Worm (Caenorhabditis elegans) whole organism, mixed stage, embryonic: ENCODE data around the gene C30B5.17.

Experiments used
- M03D4.4 ChIP-seq: sonication (generic microtip); optimal IDR thresholded peaks from 2 replicates; lab custom pipeline; 2017; ENCODE audit warnings: mild to moderate bottlenecking, missing genetic modification characterization, missing compliant biosample characterization
- bed-3 ChIP-seq: fragments of 200-800 bp; sonication (Bioruptor generic); optimal IDR thresholded peaks from 3 replicates; lab custom pipeline; 2018; ENCODE audit warnings: mild to moderate bottlenecking, missing genetic modification characterization, moderate library complexity, missing compliant biosample characterization
- blmp-1 ChIP-seq: fragments of 150-350 bp; optimal IDR thresholded peaks from 2 replicates; lab custom pipeline; 2014; ENCODE audit warnings: missing biosample characterization, missing genetic modification characterization
- ceh-43 ChIP-seq: fragments of 200-800 bp; sonication (Bioruptor generic); optimal IDR thresholded peaks from 2 replicates; lab custom pipeline; 2018; ENCODE audit warnings: mild to moderate bottlenecking, missing genetic modification characterization, moderate library complexity, missing compliant biosample characterization
- ceh-83 ChIP-seq: fragments of 200-800 bp; sonication (Bioruptor generic); optimal IDR thresholded peaks from 2 replicates; lab custom pipeline; 2018; ENCODE audit warnings: mild to moderate bottlenecking, missing genetic modification characterization, missing compliant biosample characterization
- ces-1 ChIP-seq: fragments of 150-350 bp; optimal IDR thresholded peaks from 2 replicates; lab custom pipeline; 2014; ENCODE audit warnings: missing biosample characterization, missing genetic modification reagents, missing genetic modification characterization
- cnd-1 ChIP-seq: fragments of 200-800 bp; sonication (Bioruptor generic); optimal IDR thresholded peaks from 2 replicates; lab custom pipeline; 2018; ENCODE audit warnings: mild to moderate bottlenecking, missing genetic modification characterization, missing compliant biosample characterization
- drap-1 ChIP-seq: fragments of 200-800 bp; sonication (Bioruptor generic); optimal IDR thresholded peaks from 3 replicates; lab custom pipeline; 2018; ENCODE audit warnings: mild to moderate bottlenecking, missing genetic modification characterization, missing compliant biosample characterization
- elt-1 ChIP-seq: sonication (generic microtip); optimal IDR thresholded peaks from 2 replicates; lab custom pipeline; 2017; ENCODE audit warnings: missing genetic modification characterization, mild to moderate bottlenecking, missing compliant biosample characterization, antibody characterized with exemption, moderate library complexity, borderline replicate concordance; ENCODE audit not compliant: insufficient read depth
- elt-3 ChIP-seq: fragments of 150-350 bp; optimal IDR thresholded peaks from 2 replicates; lab custom pipeline; 2014; ENCODE audit warnings: missing biosample characterization, missing genetic modification characterization
- flh-1 ChIP-seq: fragments of 200-800 bp; sonication (Bioruptor generic); optimal IDR thresholded peaks from 2 replicates; lab custom pipeline; 2018; ENCODE audit warnings: mild to moderate bottlenecking, missing genetic modification characterization, moderate library complexity, missing compliant biosample characterization
- ham-2 ChIP-seq: fragments of 200-800 bp; sonication (Bioruptor generic); optimal IDR thresholded peaks from 2 replicates; lab custom pipeline; 2018; ENCODE audit warnings: mild to moderate bottlenecking, missing genetic modification characterization, missing compliant biosample characterization
- hlh-1 ChIP-seq: fragments of 150-350 bp; optimal IDR thresholded peaks from 2 replicates; lab custom pipeline; 2014; ENCODE audit warnings: missing biosample characterization, missing genetic modification reagents, missing genetic modification characterization
- lin-13 ChIP-seq: fragments of 150-350 bp; optimal IDR thresholded peaks from 2 replicates; lab custom pipeline; 2014; ENCODE audit warnings: missing biosample characterization, missing genetic modification characterization
- lin-32 ChIP-seq: fragments of 200-800 bp; sonication (Bioruptor generic); optimal IDR thresholded peaks from 2 replicates; lab custom pipeline; 2018; ENCODE audit warnings: mild to moderate bottlenecking, missing genetic modification characterization, missing compliant biosample characterization
- lsy-2 ChIP-seq: fragments of 150-350 bp; optimal IDR thresholded peaks from 2 replicates; lab custom pipeline; 2014; ENCODE audit warnings: missing biosample characterization, missing genetic modification characterization
- mab-5 ChIP-seq: fragments of 150-350 bp; optimal IDR thresholded peaks from 2 replicates; lab custom pipeline; 2014; ENCODE audit warnings: missing biosample characterization, missing genetic modification characterization
- mls-2 ChIP-seq: sonication (generic microtip); optimal IDR thresholded peaks from 2 replicates; lab custom pipeline; 2016; ENCODE audit warnings: mild to moderate bottlenecking, missing genetic modification characterization, moderate library complexity, missing compliant biosample characterization
- nhr-12 ChIP-seq: fragments of 150-350 bp; optimal IDR thresholded peaks from 2 replicates; lab custom pipeline; 2014; ENCODE audit warnings: missing biosample characterization, missing genetic modification characterization
- nhr-2 ChIP-seq: fragments of 150-350 bp; optimal IDR thresholded peaks from 2 replicates; lab custom pipeline; 2014; ENCODE audit warnings: missing biosample characterization, missing genetic modification characterization
- nhr-237 ChIP-seq: fragments of 150-350 bp; optimal IDR thresholded peaks from 2 replicates; lab custom pipeline; 2014; ENCODE audit warnings: missing biosample characterization, missing genetic modification characterization
- nhr-28 ChIP-seq: fragments of 150-350 bp; optimal IDR thresholded peaks from 2 replicates; lab custom pipeline; 2014; ENCODE audit warnings: missing biosample characterization, missing genetic modification characterization
- pha-4 ChIP-seq: fragments of 150-350 bp; optimal IDR thresholded peaks from 2 replicates; lab custom pipeline; 2018; ENCODE audit warnings: missing biosample characterization, missing genetic modification reagents, missing genetic modification characterization
- sem-2 ChIP-seq: fragments of 200-800 bp; sonication (Bioruptor generic); optimal IDR thresholded peaks from 2 replicates; lab custom pipeline; 2018; ENCODE audit warnings: mild to moderate bottlenecking, missing genetic modification characterization, missing compliant biosample characterization
- sptf-1 ChIP-seq: sonication (generic microtip); optimal IDR thresholded peaks from 2 replicates; lab custom pipeline; 2017; ENCODE audit warnings: mild to moderate bottlenecking, missing genetic modification characterization, moderate library complexity, missing compliant biosample characterization
- tbx-8 ChIP-seq: fragments of 200-800 bp; sonication (Bioruptor generic); optimal IDR thresholded peaks from 2 replicates; lab custom pipeline; 2018; ENCODE audit warnings: mild to moderate bottlenecking, missing genetic modification characterization, moderate library complexity, missing compliant biosample characterization
- unc-120 ChIP-seq: sonication (generic microtip); optimal IDR thresholded peaks from 2 replicates; lab custom pipeline; 2017; ENCODE audit warnings: missing genetic modification characterization, missing compliant biosample characterization; ENCODE audit not compliant: poor library complexity, severe bottlenecking
- unc-39 ChIP-seq: fragments of 150-350 bp; optimal IDR thresholded peaks from 2 replicates; lab custom pipeline; 2014; ENCODE audit warnings: missing biosample characterization, missing genetic modification characterization
- unc-62 ChIP-seq: fragments of 150-350 bp; optimal IDR thresholded peaks from 2 replicates; lab custom pipeline; 2014; ENCODE audit warnings: missing biosample characterization, missing genetic modification reagents, missing genetic modification characterization
- zip-8 ChIP-seq: fragments of 150-350 bp; optimal IDR thresholded peaks from 2 replicates; lab custom pipeline; 2014; ENCODE audit warnings: missing biosample characterization, missing genetic modification characterization
- ztf-11 ChIP-seq: fragments of 150-350 bp; optimal IDR thresholded peaks from 2 replicates; lab custom pipeline; 2014; ENCODE audit warnings: missing biosample characterization, missing genetic modification characterization

The C30B5.17 gene

DNA sequence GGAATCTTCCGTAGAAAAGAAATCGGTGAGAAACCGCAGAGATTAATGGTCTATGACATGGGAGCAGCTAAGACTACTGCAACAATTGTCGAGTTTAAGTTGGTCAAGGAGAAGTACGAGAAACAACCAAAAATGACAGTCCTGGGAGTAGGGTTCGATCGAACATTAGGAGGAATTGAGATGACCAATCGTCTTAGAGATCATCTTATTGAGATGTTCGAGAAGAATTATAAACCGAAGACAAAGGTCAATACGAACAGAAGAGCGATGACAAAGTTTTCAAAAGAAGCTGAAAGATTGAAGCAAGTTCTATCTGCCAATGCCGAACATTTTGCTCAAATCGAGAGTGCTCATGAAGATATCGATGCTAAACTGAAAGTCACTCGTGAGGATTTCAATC lies 45.2 kb upstream of the C30B5.17 start:
- TF ChIP-seq nhr-12 (tag; lab: Kevin White, UChicago) (no peak), elt-3 (no peak), ham-2 (no peak), nhr-28 (tag; lab: Kevin White, UChicago) (no peak), lsy-2 (tag; lab: Kevin White, UChicago) (no peak), unc-39 (tag; lab: Kevin White, UChicago) (no peak), ceh-83 (no peak), ztf-11 (no peak), blmp-1 (tag; lab: Kevin White, UChicago) (no peak), mab-5 (tag; lab: Kevin White, UChicago) (no peak), ceh-43 (GFP tag; lab: Kevin White, UChicago) (no peak), bed-3 (GFP tag; lab: Kevin White, UChicago) (no peak)

DNA sequence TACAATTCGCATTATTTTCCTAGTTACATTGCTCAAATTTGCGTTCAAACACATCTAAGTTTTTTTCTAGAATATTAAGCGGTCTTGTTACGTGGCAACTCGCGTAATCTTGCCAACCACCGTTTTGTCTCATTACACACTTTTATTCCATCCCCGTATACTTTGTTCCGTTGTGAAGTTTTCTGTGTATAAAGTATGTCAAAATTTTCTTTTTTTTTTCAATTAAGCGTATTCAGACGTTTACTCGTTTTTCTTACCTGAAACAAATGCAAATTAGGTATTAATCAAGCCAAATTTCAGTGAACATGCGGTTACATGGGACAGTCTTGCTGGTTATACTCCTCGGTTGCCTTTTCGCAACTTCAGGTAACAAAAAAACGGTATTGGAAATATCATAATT lies 44.2 kb upstream of the C30B5.17 start, which contains the start of gene T24H7.2:
Gene T24H7.2, plus strand, starts transcription at position 301 of the 400 bp plus-strand sequence.
- TF ChIP-seq pha-4 (tag; lab: Kevin White, UChicago) (no peak), nhr-237 (tag; lab: Kevin White, UChicago) (no peak), lin-13 (no peak), lin-32 (GFP tag; lab: Kevin White, UChicago) (no peak), sem-2 (GFP tag; lab: Kevin White, UChicago) (no peak), flh-1 (GFP tag; lab: Kevin White, UChicago) (no peak), mls-2 (tag; lab: Kevin White, UChicago) (no peak), M03D4.4 (no peak), unc-62 (GFP tag; lab: Kevin White, UChicago) (no peak)

DNA sequence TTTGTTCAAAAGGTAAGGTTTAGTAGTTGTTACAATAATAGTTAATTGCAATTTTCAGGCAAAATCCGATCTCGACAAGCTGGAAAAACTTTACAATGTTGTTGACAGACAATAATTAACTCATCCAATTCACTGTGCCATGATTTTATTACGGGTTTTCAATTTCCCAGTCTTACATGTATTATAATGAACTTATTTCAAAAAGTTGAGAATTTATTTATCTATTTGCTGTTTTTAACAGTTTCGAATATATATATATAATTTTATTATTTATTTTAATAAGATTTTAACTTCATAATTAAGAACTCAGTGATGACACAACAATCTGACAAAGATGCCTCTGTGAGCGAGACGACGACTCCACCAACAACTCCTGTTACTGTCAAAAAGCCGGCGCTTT lies 43.2 kb upstream of the C30B5.17 start, which contains the start of gene lelo-1:
Gene lelo-1, plus strand, starts transcription at position 301 of the 400 bp plus-strand sequence.
- TF ChIP-seq ceh-83 (no peak), flh-1 (GFP tag; lab: Kevin White, UChicago) (no peak), drap-1 (GFP tag; lab: Kevin White, UChicago) (no peak)
- TF ChIP-seq, all 35 proteins: peak for 0

DNA sequence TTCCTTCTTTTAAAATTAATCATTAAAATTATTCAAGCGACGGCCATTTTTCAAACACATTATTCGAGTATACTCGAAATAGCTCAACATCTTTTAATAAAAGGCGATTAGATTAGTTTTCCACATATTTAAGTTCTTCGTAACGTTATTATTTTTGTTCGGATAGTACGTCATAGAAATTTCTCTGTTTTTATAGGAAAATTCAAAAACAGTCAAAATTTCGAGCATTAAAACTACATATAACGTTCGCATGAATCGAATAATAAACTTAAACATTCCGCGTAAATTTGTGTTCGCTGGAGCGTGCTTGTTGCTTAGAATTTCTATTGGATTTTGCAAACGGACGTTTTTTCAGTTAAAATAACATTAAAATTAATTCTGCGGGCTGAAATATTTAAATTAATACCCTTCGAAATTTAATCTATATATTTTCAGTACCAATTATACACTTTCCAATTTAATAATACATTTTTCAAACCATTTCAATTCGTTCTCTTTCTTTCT lies 42.4 kb upstream of the C30B5.17 start, which contains the start of gene blos-4:
Gene blos-4, plus strand, starts transcription at position 51 of the 504 bp plus-strand sequence.
- TF ChIP-seq unc-62 (GFP tag; lab: Kevin White, UChicago), result no peak
- TF ChIP-seq ces-1 (GFP tag; lab: Kevin White, UChicago), result no peak
- no peak for TF ChIP-seq lsy-2 (tag; lab: Kevin White, UChicago)
- no peak for TF ChIP-seq cnd-1
- no peak for TF ChIP-seq elt-1 (tag; lab: Kevin White, UChicago)
- no peak for TF ChIP-seq hlh-1 (tag; lab: Kevin White, UChicago)
- TF ChIP-seq nhr-2, result no peak
- no peak for TF ChIP-seq unc-120 (tag; lab: Kevin White, UChicago)

DNA sequence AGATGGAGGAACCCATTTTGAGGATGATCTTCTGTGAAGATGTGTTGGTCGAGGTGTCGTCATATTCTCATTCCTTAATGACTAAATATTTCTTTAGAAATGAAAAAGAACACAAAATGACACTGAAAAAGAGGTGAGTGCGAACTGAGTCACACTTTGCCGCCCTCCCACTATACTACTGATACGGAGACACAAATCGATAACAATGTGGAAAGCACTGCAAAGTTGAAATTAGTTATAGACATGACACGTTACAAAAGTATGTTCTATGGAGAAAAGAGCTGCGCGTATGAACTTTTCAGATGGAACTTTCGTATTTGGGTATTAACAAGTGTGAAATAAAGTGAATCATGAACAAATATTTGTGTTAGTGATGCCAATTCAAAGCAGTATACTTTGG lies 41.4 kb upstream of the C30B5.17 start, which contains the start of gene tat-4:
Gene tat-4, minus strand, starts transcription at position 117 of the 400 bp plus-strand sequence.
- TF ChIP-seq sptf-1 (no peak), lin-32 (GFP tag; lab: Kevin White, UChicago) (no peak), flh-1 (GFP tag; lab: Kevin White, UChicago) (no peak), ceh-43 (GFP tag; lab: Kevin White, UChicago) (no peak), elt-1 (tag; lab: Kevin White, UChicago) (no peak), tbx-8 (GFP tag; lab: Kevin White, UChicago) (no peak), sem-2 (GFP tag; lab: Kevin White, UChicago) (no peak), blmp-1 (tag; lab: Kevin White, UChicago) (no peak), hlh-1 (tag; lab: Kevin White, UChicago) (no peak), pha-4 (tag; lab: Kevin White, UChicago) (no peak), zip-8 (tag; lab: Kevin White, UChicago) (no peak), nhr-12 (tag; lab: Kevin White, UChicago) (no peak), mls-2 (tag; lab: Kevin White, UChicago) (no peak), ztf-11 (no peak)
